Fruit fly (Drosophila melanogaster): ENCODE measurements around the gene CG2211.

- TF ChIP-seq psq (optimal IDR thresholded peaks at IDR 0.05) (no peak), h (optimal IDR thresholded peaks at IDR 0.05) (no peak), ttk (optimal IDR thresholded peaks at IDR 0.05) (no peak)
Measured at dm6 chr3L:1300076-1300635, 35.0 kb downstream of the CG2211 start.
